Worm (Caenorhabditis elegans): ENCODE results near the gene str-163.

- TF ChIP-seq nhr-11 (tag; optimal IDR thresholded peaks at IDR 0.05) (no peak), sox-4 (tag; optimal IDR thresholded peaks at IDR 0.05) (no peak)
Observed at ce11 chrIV:4969419-4969818, 15.4 kb downstream of the str-163 start, which contains the start of gene Y9C9A.13.
